Fruit fly (Drosophila melanogaster) S2 (cell line): ENCODE measurements around the gene CG32633.

ENCODE experiments used
- CG8478 ChIP-seq: fragments of >200 bp; optimal IDR thresholded peaks from 2 replicates; lab custom pipeline; 2018
- CTCF ChIP-seq, 2 experiments: fragments of >200 bp; optimal IDR thresholded peaks; 2 replicates each; lab custom pipeline; 2018

Gene CG32633

DNA sequence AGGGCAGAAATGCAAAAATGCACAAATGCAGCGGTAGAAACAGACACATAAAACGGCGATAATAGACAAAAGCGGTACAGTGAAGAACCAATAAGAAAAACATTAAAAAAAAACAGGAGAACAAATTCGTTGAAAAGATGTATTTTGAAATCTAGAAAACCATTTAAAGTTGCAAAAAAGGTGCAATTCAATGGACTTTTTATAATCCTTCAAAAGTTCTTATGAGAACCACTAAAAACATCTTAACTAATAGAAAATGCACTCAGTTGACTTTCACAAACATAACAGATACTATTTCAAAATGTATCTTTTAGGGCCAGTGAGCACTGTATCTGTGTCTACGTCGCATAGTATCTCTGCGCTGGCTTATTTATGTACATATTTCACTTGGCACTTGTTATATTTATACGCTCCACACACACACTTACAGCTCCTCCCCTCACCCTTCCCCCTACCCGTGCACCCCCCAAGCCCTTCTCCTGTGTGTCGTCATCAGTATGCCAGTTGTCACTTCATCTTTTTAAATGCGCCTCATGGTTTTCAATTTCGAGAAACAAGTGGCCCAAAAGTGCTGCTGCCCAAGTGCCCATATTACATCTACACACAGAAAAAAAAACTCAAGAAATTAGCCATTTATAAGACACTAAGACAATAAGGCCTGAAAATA is 4.2 kb downstream of the CG32633 start:
- TF ChIP-seq CG8478 (lab: Kevin White, UChicago) (no peak), CTCF (optimal IDR thresholded peaks at IDR 0.05; lab: Kevin White, UChicago) (no peak)

DNA sequence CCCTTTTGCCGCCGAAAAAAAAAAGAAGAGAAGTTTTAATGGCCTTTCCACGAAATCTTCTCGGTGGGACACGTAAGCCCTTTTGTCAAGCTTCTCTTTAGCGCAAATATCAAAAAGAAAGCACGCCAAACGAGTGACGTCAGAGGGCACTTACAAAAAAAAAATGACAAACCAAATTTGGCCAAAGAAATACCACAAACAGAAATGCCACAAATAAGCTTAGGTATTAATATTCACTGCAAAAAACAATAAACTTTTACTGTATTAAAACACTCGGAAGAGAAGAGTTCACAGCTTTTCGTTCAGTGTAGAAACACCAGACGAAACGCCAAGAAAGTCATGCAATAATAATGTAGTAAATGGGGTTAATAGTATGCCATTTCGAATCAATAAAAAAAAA is 6.7 kb downstream of the CG32633 start:
- TF ChIP-seq CG8478 (lab: Kevin White, UChicago) (no peak), CTCF (optimal IDR thresholded peaks at IDR 0.05; lab: Kevin White, UChicago) (no peak)

DNA sequence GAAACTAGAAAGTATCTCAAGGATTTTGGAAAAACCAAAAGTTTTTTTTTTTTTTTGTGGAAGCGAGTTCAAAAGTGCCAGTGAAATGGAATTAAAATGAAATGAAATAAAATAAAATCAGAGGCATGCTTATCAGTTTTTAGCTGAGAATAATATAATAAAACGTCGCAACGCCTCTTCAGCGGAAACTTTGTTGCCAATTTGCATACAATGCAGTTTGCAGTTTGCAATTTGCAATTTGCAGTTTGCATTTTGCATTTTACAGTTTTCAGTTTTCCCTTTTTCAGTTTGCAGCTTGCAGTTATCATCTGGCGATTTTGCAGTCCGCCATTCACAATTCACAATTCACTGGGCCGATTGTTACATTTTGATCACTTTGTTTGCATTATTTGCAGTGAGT is 7.4 kb downstream of the CG32633 start:
- TF ChIP-seq CG8478 (lab: Kevin White, UChicago), result no peak
- no peak for TF ChIP-seq CTCF (optimal IDR thresholded peaks at IDR 0.05; lab: Kevin White, UChicago)

- no peak for TF ChIP-seq CTCF (optimal IDR thresholded peaks at IDR 0.05; lab: Kevin White, UChicago)
- TF ChIP-seq CG8478 (lab: Kevin White, UChicago), result no peak
Measured at dm6 chrX:13570255-13570654, 8.8 kb downstream of the CG32633 start.

DNA sequence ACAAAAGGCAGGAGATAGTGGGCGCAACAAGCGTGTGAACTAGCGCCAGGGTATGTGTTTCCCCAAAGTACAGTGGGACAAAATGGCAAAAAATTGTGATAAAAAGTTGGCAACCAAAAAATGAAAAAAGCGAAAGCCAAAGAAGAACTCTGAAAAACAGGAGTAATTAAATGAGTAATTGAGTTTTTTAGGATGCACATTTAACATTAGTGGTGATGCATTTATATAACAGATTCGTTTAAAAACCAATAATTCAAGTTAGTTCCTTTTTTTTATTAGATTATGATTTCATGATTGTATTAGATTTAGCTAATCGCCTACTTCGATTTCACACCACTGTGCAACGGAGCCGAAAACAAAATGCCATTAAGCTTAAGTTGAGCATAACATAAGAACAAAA is 10.9 kb downstream of the CG32633 start:
- TF ChIP-seq CG8478 (lab: Kevin White, UChicago), result no peak
- TF ChIP-seq CTCF (optimal IDR thresholded peaks at IDR 0.05; lab: Kevin White, UChicago), result no peak

DNA sequence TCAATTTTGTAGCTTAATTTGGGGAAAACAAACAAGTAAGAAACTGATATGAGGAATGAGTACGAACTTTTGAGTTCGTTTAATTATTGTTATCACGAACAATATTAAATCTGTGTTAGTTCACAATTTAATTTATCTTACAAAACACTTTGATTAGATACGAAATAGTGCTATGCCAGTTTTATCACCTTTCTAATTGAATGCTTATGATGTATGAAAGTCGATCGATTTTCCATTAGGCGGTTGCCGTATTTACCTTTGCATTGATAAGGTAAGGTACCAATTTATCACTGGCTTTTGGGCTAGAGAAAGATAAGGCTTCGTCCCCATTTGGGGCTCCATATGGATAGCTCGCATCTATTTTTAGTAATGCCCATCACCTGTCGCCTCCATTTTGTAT is 17.9 kb downstream of the CG32633 start:
- TF ChIP-seq CG8478 (lab: Kevin White, UChicago) (no peak), CTCF (optimal IDR thresholded peaks at IDR 0.05; lab: Kevin White, UChicago) (no peak)

dm6 chrX:13586888-13587287 is 25.4 kb downstream of the CG32633 start:
- no peak for TF ChIP-seq CG8478 (lab: Kevin White, UChicago)
- TF ChIP-seq CTCF (optimal IDR thresholded peaks at IDR 0.05; lab: Kevin White, UChicago), result peak; percentile 42 to 71

DNA sequence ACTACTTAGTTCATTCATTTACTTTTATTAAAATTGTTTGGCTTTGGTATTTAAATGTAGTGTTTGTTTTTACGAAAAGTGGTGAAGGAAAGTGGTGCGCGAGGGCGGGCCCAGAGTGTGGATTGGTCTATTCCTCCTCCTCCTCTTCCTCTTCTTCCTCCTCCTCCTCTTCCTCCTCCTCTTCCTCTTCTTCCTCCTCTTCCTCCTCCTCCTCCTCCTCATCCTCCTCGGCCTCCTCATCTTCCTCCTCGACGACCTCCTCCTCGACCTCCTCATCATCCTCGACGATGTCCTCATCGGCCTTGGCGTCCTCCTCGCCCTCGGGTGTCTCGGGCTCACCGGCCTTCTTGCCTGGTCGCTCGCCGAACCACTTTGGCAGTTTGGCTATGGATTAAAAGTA is 32.2 kb downstream of the CG32633 start:
- TF ChIP-seq CG8478 (lab: Kevin White, UChicago) (no peak), CTCF (optimal IDR thresholded peaks at IDR 0.05; lab: Kevin White, UChicago) (no peak)

dm6 chrX:13597753-13598152 is 36.3 kb downstream of the CG32633 start:
- TF ChIP-seq CTCF (optimal IDR thresholded peaks at IDR 0.05; lab: Kevin White, UChicago) (no peak), CG8478 (lab: Kevin White, UChicago) (no peak)

DNA sequence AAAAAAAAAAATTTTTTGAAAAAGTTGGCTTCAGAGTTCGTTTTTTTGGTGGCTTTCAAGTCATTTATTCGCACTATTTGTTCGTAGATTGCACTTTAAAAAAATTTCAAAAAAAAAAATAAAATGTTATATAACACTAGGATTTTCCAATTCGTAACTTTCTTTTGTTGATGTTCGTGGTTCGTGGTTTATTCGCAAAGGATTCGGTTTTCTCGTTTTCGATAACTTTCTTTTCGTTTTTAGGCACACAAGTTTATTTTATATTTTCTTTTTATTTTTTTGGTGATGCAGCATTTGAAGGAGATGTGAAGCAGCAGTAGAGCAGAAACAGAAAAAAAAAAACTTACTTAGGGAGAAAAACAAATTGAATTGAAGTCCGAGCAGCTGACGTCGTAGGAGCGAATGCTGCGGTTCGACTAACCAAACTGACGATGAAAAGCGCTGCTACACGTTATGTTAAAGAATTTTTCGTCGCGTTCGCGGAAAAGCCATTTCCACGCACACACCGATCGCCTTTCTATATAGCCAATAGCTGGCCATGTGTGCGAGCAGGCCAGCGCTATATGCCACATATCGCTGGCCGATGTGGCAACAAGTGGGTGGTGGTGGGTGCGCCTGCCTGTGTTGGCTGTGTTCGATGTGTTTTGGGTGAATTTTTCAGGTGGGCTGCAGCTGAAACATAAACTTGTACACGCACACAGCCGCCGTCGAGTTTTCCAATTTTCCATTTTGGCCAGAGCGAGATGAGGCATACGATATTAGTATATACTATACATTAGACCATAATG is 40.8 kb downstream of the CG32633 start, which contains the start of gene up:
up (minus strand) TSS at position 508 of the 788 bp plus-strand sequence.
- TF ChIP-seq CG8478 (lab: Kevin White, UChicago) (no peak), CTCF (optimal IDR thresholded peaks at IDR 0.05; lab: Kevin White, UChicago) (no peak)

dm6 chrX:13604499-13604898 is 43.0 kb downstream of the CG32633 start:
- no peak for TF ChIP-seq CTCF (optimal IDR thresholded peaks at IDR 0.05; lab: Kevin White, UChicago)

DNA sequence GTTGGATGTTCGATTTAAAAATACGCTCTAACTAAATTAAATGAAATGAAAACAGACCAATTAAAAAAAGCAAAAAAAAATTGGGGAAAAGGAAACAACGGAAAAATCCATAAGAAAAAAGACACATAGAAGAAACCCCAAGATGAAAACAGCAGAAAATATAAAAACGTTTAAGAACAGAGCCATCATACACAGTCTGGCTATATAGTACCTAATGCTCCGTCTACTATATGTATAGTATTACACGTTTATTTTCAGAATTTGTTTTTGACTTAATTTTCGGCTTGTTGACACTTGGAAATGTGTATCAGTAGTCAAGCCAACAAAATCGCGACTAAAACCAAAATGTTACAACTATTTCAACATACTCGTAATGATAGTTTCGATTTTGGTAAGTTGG is 43.9 kb downstream of the CG32633 start, which contains the start of gene CG11178:
CG11178 (plus strand) TSS at position 301 of the 400 bp plus-strand sequence.
- no peak for TF ChIP-seq CG8478 (lab: Kevin White, UChicago)
- no peak for TF ChIP-seq CTCF (optimal IDR thresholded peaks at IDR 0.05; lab: Kevin White, UChicago)

DNA sequence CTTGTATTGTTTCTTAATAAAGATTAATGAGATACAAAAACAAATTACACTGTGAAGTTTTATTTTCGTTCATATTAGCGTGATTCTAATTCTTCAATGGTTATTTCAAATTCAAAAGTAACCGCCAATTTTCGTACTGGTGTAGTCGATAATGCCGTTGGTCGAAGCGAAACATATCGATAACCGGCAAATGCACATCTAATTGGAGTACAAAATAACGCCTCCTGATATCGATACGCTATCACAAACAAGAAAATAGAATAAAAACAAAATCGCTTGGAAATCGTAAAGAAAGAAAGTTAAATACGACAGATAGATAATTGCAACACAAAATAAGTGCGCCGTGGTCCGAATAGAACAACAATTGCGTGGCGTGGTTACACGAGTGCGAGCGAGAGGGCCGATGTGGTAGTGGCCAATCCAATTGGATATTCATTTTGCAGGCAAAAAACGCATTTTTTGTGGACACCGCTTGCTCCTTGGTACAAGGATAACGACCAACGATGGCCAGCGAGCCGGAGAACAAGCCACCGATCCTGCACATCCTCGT is 44.5 kb downstream of the CG32633 start:
- TF ChIP-seq CG8478 (lab: Kevin White, UChicago) (no peak), CTCF (optimal IDR thresholded peaks at IDR 0.05; lab: Kevin White, UChicago) (no peak)

- TF ChIP-seq CTCF (optimal IDR thresholded peaks at IDR 0.05; lab: Kevin White, UChicago), result peak; percentile 11 to 28
- TF ChIP-seq CG8478 (lab: Kevin White, UChicago), result no peak
Measured at dm6 chrX:13611884-13612283, 50.4 kb downstream of the CG32633 start, which contains the start of the genes Ndc80 and BthD. TSS of gene Ndc80 (minus strand) at chrX:13612062. TSS of gene BthD (plus strand) at chrX:13612131.
